Fruit fly (Drosophila melanogaster) whole organism, embryonic: Measurements from ENCODE around the gene ari-1.

Experiments
- ATbp ChIP-seq: fragments of 200-800 bp; sonication (Bioruptor generic); optimal IDR thresholded peaks from 2 replicates; lab custom pipeline; 2017; ENCODE audit warnings: missing biosample characterization, mild to moderate bottlenecking, missing genetic modification characterization, missing genetic modification reagents
- Atf3 ChIP-seq: fragments of 200-800 bp; sonication (Bioruptor generic); optimal IDR thresholded peaks from 3 replicates; lab custom pipeline; 2016; ENCODE audit warnings: missing biosample characterization, missing genetic modification characterization
- BEAF-32 ChIP-seq: fragments of 200-800 bp; sonication (Bioruptor generic); optimal IDR thresholded peaks from 3 replicates; lab custom pipeline; 2017; ENCODE audit warnings: missing biosample characterization, missing genetic modification characterization, mild to moderate bottlenecking, moderate library complexity, missing genetic modification reagents
- Bgb ChIP-seq: fragments of 200-800 bp; sonication (Bioruptor generic); IDR thresholded peaks from 2 replicates; pipeline ENCODE4 v1.3.6; 2022; ENCODE audit warnings: missing biosample characterization, missing genetic modification characterization; ENCODE audit not compliant: partially characterized antibody
- CG10267 ChIP-seq: fragments of 200-800 bp; sonication (Bioruptor generic); optimal IDR thresholded peaks from 2 replicates; lab custom pipeline; 2018; ENCODE audit warnings: missing biosample characterization, mild to moderate bottlenecking, missing genetic modification characterization, moderate library complexity
- CG12299 ChIP-seq: fragments of 200-800 bp; sonication (Bioruptor generic); optimal IDR thresholded peaks from 2 replicates; lab custom pipeline; 2018; ENCODE audit warnings: missing biosample characterization, mild to moderate bottlenecking, missing genetic modification characterization
- CG12659 ChIP-seq: fragments of 200-800 bp; sonication (Bioruptor generic); optimal IDR thresholded peaks from 3 replicates; lab custom pipeline; 2017; ENCODE audit warnings: mild to moderate bottlenecking, missing biosample characterization, missing genetic modification reagents, missing genetic modification characterization
- CG14860 ChIP-seq: fragments of 200-800 bp; sonication (Bioruptor generic); IDR thresholded peaks from 3 replicates; pipeline ENCODE4 v1.3.6; 2022; ENCODE audit warnings: missing biosample characterization, missing genetic modification characterization; ENCODE audit not compliant: partially characterized antibody
- CG16813 ChIP-seq: fragments of 200-800 bp; sonication (Bioruptor generic); IDR thresholded peaks from 3 replicates; pipeline ENCODE4 v1.3.6; 2022; ENCODE audit warnings: missing biosample characterization, missing genetic modification characterization; ENCODE audit not compliant: partially characterized antibody
- CG2120 ChIP-seq: fragments of 200-800 bp; sonication (Bioruptor generic); optimal IDR thresholded peaks from 3 replicates; lab custom pipeline; 2016; ENCODE audit warnings: missing biosample characterization, missing genetic modification characterization
- CG30403 ChIP-seq: fragments of 200-800 bp; sonication (Bioruptor generic); optimal IDR thresholded peaks from 3 replicates; lab custom pipeline; 2016; ENCODE audit warnings: missing biosample characterization, missing genetic modification characterization
- CG32532 ChIP-seq: fragments of 200-800 bp; sonication (Bioruptor generic); IDR thresholded peaks from 2 replicates; pipeline ENCODE4 v1.3.6; 2022; ENCODE audit warnings: missing biosample characterization, missing genetic modification characterization
- CG4282 ChIP-seq: fragments of 200-800 bp; sonication (Bioruptor generic); optimal IDR thresholded peaks from 2 replicates; lab custom pipeline; 2016; ENCODE audit warnings: missing biosample characterization, missing genetic modification characterization
- CG4617 ChIP-seq: fragments of 200-800 bp; sonication (Bioruptor generic); optimal IDR thresholded peaks from 3 replicates; lab custom pipeline; 2016; ENCODE audit warnings: missing biosample characterization, missing genetic modification characterization, borderline replicate concordance
- CG6791 ChIP-seq: fragments of 200-800 bp; sonication (Bioruptor generic); IDR thresholded peaks from 3 replicates; pipeline ENCODE4 v1.3.6; 2022; ENCODE audit warnings: missing biosample characterization, missing genetic modification characterization; ENCODE audit not compliant: partially characterized antibody
- CG7928 ChIP-seq: fragments of 200-800 bp; sonication (Bioruptor generic); optimal IDR thresholded peaks from 2 replicates; lab custom pipeline; 2017; ENCODE audit warnings: missing biosample characterization, mild to moderate bottlenecking, missing genetic modification characterization
- CG9437 ChIP-seq: fragments of 200-800 bp; sonication (Bioruptor generic); optimal IDR thresholded peaks from 2 replicates; lab custom pipeline; 2018; ENCODE audit warnings: missing biosample characterization, mild to moderate bottlenecking, missing genetic modification characterization
- D ChIP-seq, 2 experiments: fragments of 200-800 bp in 1 of 2; fragments of >200 bp in 1 of 2; sonication (Bioruptor generic) in 1 of 2; optimal IDR thresholded peaks; 2 replicates in 1 of 2; 3 replicates in 1 of 2; lab custom pipeline; 2017; ENCODE audit warnings: mild to moderate bottlenecking in 1 of 2, missing biosample characterization in 1 of 2, missing genetic modification characterization in 1 of 2, missing genetic modification reagents in 1 of 2
- Dbx ChIP-seq: fragments of 200-800 bp; sonication (Bioruptor generic); IDR thresholded peaks from 3 replicates; pipeline ENCODE4 v1.3.6; 2022; ENCODE audit warnings: missing biosample characterization, missing genetic modification characterization
- Doc3 ChIP-seq: fragments of 200-800 bp; sonication (Bioruptor generic); IDR thresholded peaks from 3 replicates; pipeline ENCODE4 v1.3.6; 2022; ENCODE audit warnings: missing biosample characterization, missing genetic modification characterization; ENCODE audit not compliant: partially characterized antibody
- Gug ChIP-seq: fragments of 200-800 bp; sonication (Bioruptor generic); IDR thresholded peaks from 4 replicates; pipeline ENCODE4 v1.3.6; 2022; ENCODE audit warnings: missing biosample characterization, missing genetic modification characterization
- MBD-R2 ChIP-seq: fragments of 200-800 bp; sonication (Bioruptor generic); IDR thresholded peaks from 2 replicates; pipeline ENCODE4 v1.3.6; 2022; ENCODE audit warnings: missing biosample characterization, missing genetic modification characterization
- Med ChIP-seq: fragments of 200-800 bp; sonication (Bioruptor generic); peaks from one replicate; lab custom pipeline; 2016; ENCODE audit warnings: missing biosample characterization, missing genetic modification characterization, mild to moderate bottlenecking, inconsistent platforms, moderate library complexity
- NFAT ChIP-seq: fragments of 200-800 bp; sonication (Bioruptor generic); IDR thresholded peaks from 2 replicates; pipeline ENCODE4 v1.3.6; 2022; ENCODE audit warnings: missing biosample characterization, missing genetic modification characterization
- Pdp1 ChIP-seq, 2 experiments: fragments of 200-800 bp; sonication (Bioruptor generic); optimal IDR thresholded peaks; 3 replicates each; lab custom pipeline; 2016; ENCODE audit warnings: missing biosample characterization in 2 of 2, missing genetic modification characterization in 2 of 2, mild to moderate bottlenecking in 1 of 2, moderate library complexity in 1 of 2
- Rfx ChIP-seq: fragments of 200-800 bp; sonication (Bioruptor generic); IDR thresholded peaks from 2 replicates; pipeline ENCODE4 v1.3.6; 2022; ENCODE audit warnings: missing biosample characterization, missing genetic modification characterization
- Scr ChIP-seq: fragments of 200-800 bp; sonication (Bioruptor generic); IDR thresholded peaks from 2 replicates; pipeline ENCODE4 v1.3.6; 2022; ENCODE audit warnings: missing biosample characterization, missing genetic modification characterization; ENCODE audit not compliant: partially characterized antibody
- Trl ChIP-seq, 3 experiments: fragments of >200 bp in 2 of 3; fragments of 200-800 bp in 1 of 3; sonication (Bioruptor generic) in 1 of 3; optimal IDR thresholded peaks; 2 replicates in 1 of 3; 3 replicates in 2 of 3; lab custom pipeline; 2016 to 2017; ENCODE audit warnings: missing biosample characterization in 1 of 3, missing genetic modification characterization in 1 of 3
- Usf ChIP-seq: fragments of 200-800 bp; sonication (Bioruptor generic); optimal IDR thresholded peaks from 2 replicates; lab custom pipeline; 2017; ENCODE audit warnings: missing genotype, missing biosample characterization, missing genetic modification characterization
- YL-1 ChIP-seq: fragments of 200-800 bp; sonication (Bioruptor generic); optimal IDR thresholded peaks from 3 replicates; lab custom pipeline; 2017; ENCODE audit warnings: missing biosample characterization, mild to moderate bottlenecking, missing genetic modification characterization
- cg ChIP-seq: fragments of 200-800 bp; sonication (Bioruptor generic); optimal IDR thresholded peaks from 3 replicates; lab custom pipeline; 2019; ENCODE audit warnings: missing biosample characterization, mild to moderate bottlenecking, missing genetic modification characterization, moderate library complexity
- chinmo ChIP-seq: fragments of 200-800 bp; sonication (Bioruptor generic); IDR thresholded peaks from 4 replicates; pipeline ENCODE4 v1.3.6; 2022; ENCODE audit warnings: missing biosample characterization, missing genetic modification characterization; ENCODE audit not compliant: partially characterized antibody
- dm ChIP-seq: fragments of 200-800 bp; sonication (Bioruptor generic); optimal IDR thresholded peaks from 3 replicates; lab custom pipeline; 2016; ENCODE audit warnings: missing biosample characterization, missing genetic modification characterization
- dysf ChIP-seq: fragments of 200-800 bp; sonication (Bioruptor generic); IDR thresholded peaks from 3 replicates; pipeline ENCODE4 v1.3.6; 2022; ENCODE audit warnings: missing biosample characterization, missing genetic modification characterization
- fru ChIP-seq: fragments of >200 bp; optimal IDR thresholded peaks from 2 replicates; lab custom pipeline; 2017
- gfzf ChIP-seq: fragments of 200-800 bp; sonication (Bioruptor generic); optimal IDR thresholded peaks from 2 replicates; lab custom pipeline; 2016; ENCODE audit warnings: missing biosample characterization, mild to moderate bottlenecking, missing genetic modification characterization, moderate library complexity
- grn ChIP-seq: fragments of 200-800 bp; sonication (Bioruptor generic); optimal IDR thresholded peaks from 3 replicates; lab custom pipeline; 2017; ENCODE audit warnings: missing biosample characterization, missing genetic modification characterization
- gro ChIP-seq: fragments of 200-800 bp; sonication (Bioruptor generic); optimal IDR thresholded peaks from 2 replicates; lab custom pipeline; 2016; ENCODE audit warnings: missing biosample characterization, missing genetic modification characterization
- pan ChIP-seq, 4 experiments: fragments of >200 bp in 3 of 4; fragments of 200-800 bp in 1 of 4; sonication (Bioruptor generic) in 1 of 4; optimal IDR thresholded peaks in 3 of 4; IDR thresholded peaks in 1 of 4; 2 replicates each; pipeline versions ENCODE4 v1.3.6 to Lab custom; 2017 to 2022; ENCODE audit warnings: missing biosample characterization in 2 of 4, missing genetic modification characterization in 2 of 4, mixed read lengths in 1 of 4
- pfk ChIP-seq: fragments of 200-800 bp; sonication (Bioruptor generic); optimal IDR thresholded peaks from 2 replicates; lab custom pipeline; 2018; ENCODE audit warnings: missing biosample characterization, mild to moderate bottlenecking, missing genetic modification characterization, moderate library complexity
- sens ChIP-seq: fragments of 200-800 bp; sonication (Bioruptor generic); peaks from one replicate; lab custom pipeline; 2016; ENCODE audit warnings: missing biosample characterization, missing genetic modification characterization
- sqz ChIP-seq: fragments of 200-800 bp; sonication (Bioruptor generic); optimal IDR thresholded peaks from 3 replicates; lab custom pipeline; 2018; ENCODE audit warnings: missing biosample characterization, mild to moderate bottlenecking, missing genetic modification characterization
- stwl ChIP-seq: fragments of 200-800 bp; sonication (Bioruptor generic); optimal IDR thresholded peaks from 3 replicates; lab custom pipeline; 2018; ENCODE audit warnings: missing biosample characterization, mild to moderate bottlenecking, missing genetic modification characterization, moderate library complexity
- trem ChIP-seq: fragments of 200-800 bp; optimal IDR thresholded peaks from 3 replicates; lab custom pipeline; 2019; ENCODE audit warnings: missing biosample characterization, mild to moderate bottlenecking, missing genetic modification characterization, moderate library complexity
- trh ChIP-seq: fragments of 200-800 bp; sonication (Bioruptor generic); optimal IDR thresholded peaks from 2 replicates; lab custom pipeline; 2016; ENCODE audit warnings: missing biosample characterization, missing genetic modification characterization

Gene ari-1

DNA sequence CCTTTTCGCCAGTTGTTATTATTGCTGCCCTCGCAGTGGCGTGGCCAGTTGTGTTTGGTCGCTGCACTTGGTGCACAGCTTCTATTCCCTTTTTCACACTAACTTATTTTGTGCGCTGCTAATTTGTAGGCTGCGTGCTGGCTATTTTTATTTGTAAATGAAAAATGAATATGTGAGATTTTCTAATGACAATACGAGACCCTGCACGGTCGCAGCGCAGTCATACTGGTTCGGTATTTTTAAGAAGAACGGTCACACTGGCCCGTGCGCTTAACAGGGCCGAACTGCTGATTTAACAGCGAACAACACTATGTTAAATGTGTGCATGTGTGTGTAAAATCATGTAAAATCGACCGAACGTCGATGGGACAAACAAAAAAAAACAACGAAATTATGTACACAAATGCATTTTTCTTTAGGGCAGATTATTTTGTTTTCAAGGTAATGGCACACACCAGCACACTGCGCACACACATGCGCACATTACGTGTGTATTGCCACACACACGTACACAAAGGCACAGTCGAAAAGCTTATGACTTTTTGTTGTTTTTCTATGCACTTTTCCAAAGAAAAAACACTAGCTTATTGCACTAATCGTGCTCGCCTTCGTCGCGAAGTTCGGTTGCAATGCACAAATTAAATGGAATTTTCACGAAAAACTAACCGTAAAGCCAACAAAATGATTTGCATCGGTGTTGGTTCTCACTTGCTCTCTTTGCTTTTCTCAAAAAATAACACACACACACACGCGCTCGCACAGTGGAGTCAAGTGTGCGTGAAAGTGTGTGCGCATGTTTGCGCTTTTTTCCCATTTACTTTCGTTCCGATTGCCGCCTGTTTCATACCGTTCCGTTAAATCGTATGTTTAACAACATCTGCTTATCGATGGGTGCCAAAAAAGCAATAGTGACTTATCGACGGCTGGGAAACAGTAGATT is at the start of gene ari-1 (continued):
- TF ChIP-seq CG16813 (GFP tag; lab: Robert Waterston, UW) (peak; percentile 46), gfzf (GFP tag; lab: Kevin White, UChicago) (peak; percentile 82), Med (GFP tag; lab: Kevin White, UChicago) (peak; percentile 76), cg (GFP tag; lab: Kevin White, UChicago) (peak; percentile 97), chinmo (GFP tag; lab: Robert Waterston, UW) (0 out of 4 replicates have a peak, but pooled peaks have one; percentile 53), NFAT (GFP tag; lab: Robert Waterston, UW) (no peak), dm (GFP tag; lab: Kevin White, UChicago) (no peak), grn (GFP tag; lab: Kevin White, UChicago) (no peak), Rfx (GFP tag; lab: Robert Waterston, UW) (0 out of 2 replicates have a peak, but pooled peaks have one; percentile 11), sqz (GFP tag; lab: Kevin White, UChicago) (peak; percentile 9), Usf (no peak), Bgb (peak; percentile 60; the same call in 1 of the 2 replicates), ATbp (GFP tag; lab: Kevin White, UChicago) (peak; percentile 35), Doc3 (peak; percentile 31; the same call in 1 of the 3 replicates), dysf (no peak), CG6791 (GFP tag; lab: Robert Waterston, UW) (peak; percentile 57; the same call in 2 of the 3 replicates), MBD-R2 (GFP tag; lab: Robert Waterston, UW) (peak; percentile 35; the same call in 1 of the 2 replicates), BEAF-32 (peak; percentile 54), CG12299 (no peak), fru (lab: Kevin White, UChicago) (no peak), CG32532 (GFP tag; lab: Robert Waterston, UW) (no peak), CG30403 (GFP tag; lab: Kevin White, UChicago) (no peak), pfk (GFP tag; lab: Kevin White, UChicago) (peak; percentile 93), CG2120 (GFP tag; lab: Kevin White, UChicago) (no peak), Pdp1 (GFP tag; optimal IDR thresholded peaks at IDR 0.05; lab: Kevin White, UChicago) (peak in 1 of 2 experiments; percentile 15), CG4617 (GFP tag; lab: Kevin White, UChicago) (peak; percentile 50), D (optimal IDR thresholded peaks at IDR 0.05; lab: Kevin White, UChicago) (no peak), D (GFP tag; optimal IDR thresholded peaks at IDR 0.05; lab: Kevin White, UChicago) (no peak), Gug (GFP tag; lab: Robert Waterston, UW) (peak; percentile 5; the same call in 1 of the 4 replicates), gro (GFP tag; lab: Kevin White, UChicago) (peak; percentile 32), pan (optimal IDR thresholded peaks at IDR 0.05; lab: Kevin White, UChicago) (no peak), pan (GFP tag; optimal IDR thresholded peaks at IDR 0.05 in 1 of 2, IDR thresholded peaks at IDR 0.05 in 1 of 2) (no peak), CG10267 (peak; percentile 40), CG12659 (GFP tag; lab: Kevin White, UChicago) (peak; percentile 31), trem (no peak), sens (GFP tag; lab: Kevin White, UChicago) (peak; percentile 66), stwl (tag; lab: Kevin White, UChicago) (peak; percentile 44), CG4282 (no peak), Atf3 (GFP tag; lab: Kevin White, UChicago) (no peak), CG14860 (0 out of 3 replicates have a peak, but pooled peaks have one; percentile 29), YL-1 (peak; percentile 58), Trl (optimal IDR thresholded peaks at IDR 0.05; lab: Kevin White, UChicago) (peak; percentile 41 to 69), Trl (GFP tag; optimal IDR thresholded peaks at IDR 0.05; lab: Kevin White, UChicago) (no peak), trh (no peak), Scr (peak; percentile 19; the same call in 1 of the 2 replicates), CG7928 (peak; percentile 68), CG9437 (GFP tag; lab: Kevin White, UChicago) (peak; percentile 68), Dbx (GFP tag; lab: Robert Waterston, UW) (no peak)
